Worm (Caenorhabditis elegans): Measurements from ENCODE around the gene akap-1.

The akap-1 gene

ce11 chrIII:6334364-6334763 lies 18.8 kb upstream of the akap-1 start:
- TF ChIP-seq ceh-82 (tag; optimal IDR thresholded peaks at IDR 0.05), result no peak
- TF ChIP-seq fkh-10 (GFP tag; optimal IDR thresholded peaks at IDR 0.05), result peak; percentile 71
- TF ChIP-seq rnt-1 (tag; optimal IDR thresholded peaks at IDR 0.05), result no peak
- no peak for TF ChIP-seq lin-39 (tag; optimal IDR thresholded peaks at IDR 0.05)
- TF ChIP-seq lin-14 (GFP tag; optimal IDR thresholded peaks at IDR 0.05), result peak; percentile 23

ce11 chrIII:6337730-6338129 lies 15.5 kb upstream of the akap-1 start:
- TF ChIP-seq nhr-85 (tag), result peak; percentile 88

ce11 chrIII:6339919-6340434 lies 13.2 kb upstream of the akap-1 start, which contains the start of gene let-767:
let-767 (minus strand) TSS chrIII:6339969.
- TF ChIP-seq swsn-7 (tag; optimal IDR thresholded peaks at IDR 0.05) (no peak), elt-3 (tag; optimal IDR thresholded peaks at IDR 0.05) (peak in 1 of 6 experiments; percentile 61)

ce11 chrIII:6341878-6342453 lies 11.2 kb upstream of the akap-1 start, which contains the start of gene rpn-13:
rpn-13 (minus strand) TSS chrIII:6341928.
- peak; percentile 1 for TF ChIP-seq snpc-4 (tag; optimal IDR thresholded peaks at IDR 0.05)
- no peak for TF ChIP-seq aly-2 (tag; optimal IDR thresholded peaks at IDR 0.05)
- peak; percentile 94 to 98 for TF ChIP-seq lsy-2 (tag; optimal IDR thresholded peaks at IDR 0.05)
- TF ChIP-seq lin-13 (GFP tag; optimal IDR thresholded peaks at IDR 0.05), result peak; percentile 28
- no peak for TF ChIP-seq unc-86 (tag; optimal IDR thresholded peaks at IDR 0.05)
- TF ChIP-seq jun-1 (tag; optimal IDR thresholded peaks at IDR 0.05), result peak; percentile 6
- TF ChIP-seq mab-9 (GFP tag; IDR thresholded peaks at IDR 0.05), result no peak
- peak in 1 of 6 experiments; percentile 27 for TF ChIP-seq elt-3 (tag; optimal IDR thresholded peaks at IDR 0.05)
- no peak for TF ChIP-seq lin-15B (tag; optimal IDR thresholded peaks at IDR 0.05)
- TF ChIP-seq snu-23 (GFP tag; optimal IDR thresholded peaks at IDR 0.05), result peak; percentile 63
- TF ChIP-seq ceh-82 (tag; optimal IDR thresholded peaks at IDR 0.05), result peak in 2 of 3 experiments; percentile 52 to 56
- no peak for TF ChIP-seq unc-62 (GFP tag; optimal IDR thresholded peaks at IDR 0.05)
- peak; percentile 40 for TF ChIP-seq swsn-7 (tag; optimal IDR thresholded peaks at IDR 0.05)
- no peak for TF ChIP-seq nhr-90 (tag; optimal IDR thresholded peaks at IDR 0.05; ENCODE audit: poor library complexity)
- TF ChIP-seq zag-1 (tag; optimal IDR thresholded peaks at IDR 0.05), result no peak
- TF ChIP-seq pqm-1 (tag; optimal IDR thresholded peaks at IDR 0.05), result no peak
- no peak for TF ChIP-seq hpl-2 (GFP tag; optimal IDR thresholded peaks at IDR 0.05)
- TF ChIP-seq fos-1 (tag; optimal IDR thresholded peaks at IDR 0.05), result peak; percentile 49
- no peak for TF ChIP-seq fkh-4 (tag; optimal IDR thresholded peaks at IDR 0.05; ENCODE audit: borderline replicate concordance)
- no peak for TF ChIP-seq nhr-77 (tag; optimal IDR thresholded peaks at IDR 0.05)
- peak; percentile 58 to 62 for TF ChIP-seq efl-1 (optimal IDR thresholded peaks at IDR 0.05)
- peak in 1 of 2 experiments; percentile 64 for TF ChIP-seq efl-1 (GFP tag; optimal IDR thresholded peaks at IDR 0.05 in 1 of 2)
- no peak for TF ChIP-seq lin-39 (tag; optimal IDR thresholded peaks at IDR 0.05)
- peak; percentile 41 for TF ChIP-seq xbp-1 (tag; optimal IDR thresholded peaks at IDR 0.05)
- TF ChIP-seq rnt-1 (tag; optimal IDR thresholded peaks at IDR 0.05), result peak; percentile 35
- peak; percentile 59 for TF ChIP-seq nhr-71 (tag; optimal IDR thresholded peaks at IDR 0.05)
- no peak for TF ChIP-seq isw-1 (GFP tag; IDR thresholded peaks at IDR 0.05)
- TF ChIP-seq C34B4.2 (tag; optimal IDR thresholded peaks at IDR 0.05), result no peak
- TF ChIP-seq vab-15 (tag; optimal IDR thresholded peaks at IDR 0.05), result no peak
- TF ChIP-seq lin-35 (GFP tag; optimal IDR thresholded peaks at IDR 0.05), result peak; percentile 70 to 83
- no peak for TF ChIP-seq nhr-237 (tag; optimal IDR thresholded peaks at IDR 0.05)
- no peak for TF ChIP-seq egl-13 (tag; optimal IDR thresholded peaks at IDR 0.05)
- peak; percentile 52 for TF ChIP-seq C16A3.4 (tag; optimal IDR thresholded peaks at IDR 0.05)
- no peak for TF ChIP-seq sptf-1 (tag; optimal IDR thresholded peaks at IDR 0.05)
- TF ChIP-seq nhr-84 (tag; optimal IDR thresholded peaks at IDR 0.05), result no peak
- TF ChIP-seq sup-37 (GFP tag; optimal IDR thresholded peaks at IDR 0.05), result no peak
- no peak for TF ChIP-seq sox-4 (tag; optimal IDR thresholded peaks at IDR 0.05)
- no peak for TF ChIP-seq fkh-8 (tag; optimal IDR thresholded peaks at IDR 0.05)
- TF ChIP-seq skn-1 (tag; optimal IDR thresholded peaks at IDR 0.05), result peak; percentile 98
- no peak for TF ChIP-seq pax-3 (tag; optimal IDR thresholded peaks at IDR 0.05)
- no peak for TF ChIP-seq ces-1 (GFP tag; optimal IDR thresholded peaks at IDR 0.05)
- no peak for TF ChIP-seq alr-1 (tag; optimal IDR thresholded peaks at IDR 0.05; ENCODE audit: borderline replicate concordance)
- TF ChIP-seq ceh-8 (GFP tag; optimal IDR thresholded peaks at IDR 0.05), result no peak
